Worm (Caenorhabditis elegans) whole organism, mixed stage, embryonic: Measurements from ENCODE around the gene let-765.

ENCODE experiments used
- M03D4.4 ChIP-seq: sonication (generic microtip); optimal IDR thresholded peaks from 2 replicates; lab custom pipeline; 2017; ENCODE audit warnings: mild to moderate bottlenecking, missing genetic modification characterization, missing compliant biosample characterization
- bed-3 ChIP-seq: fragments of 200-800 bp; sonication (Bioruptor generic); optimal IDR thresholded peaks from 3 replicates; lab custom pipeline; 2018; ENCODE audit warnings: mild to moderate bottlenecking, missing genetic modification characterization, moderate library complexity, missing compliant biosample characterization
- blmp-1 ChIP-seq: fragments of 150-350 bp; optimal IDR thresholded peaks from 2 replicates; lab custom pipeline; 2014; ENCODE audit warnings: missing biosample characterization, missing genetic modification characterization
- ceh-39 ChIP-seq: fragments of 150-350 bp; optimal IDR thresholded peaks from 2 replicates; lab custom pipeline; 2014; ENCODE audit warnings: missing biosample characterization, missing genetic modification characterization
- ceh-43 ChIP-seq: fragments of 200-800 bp; sonication (Bioruptor generic); optimal IDR thresholded peaks from 2 replicates; lab custom pipeline; 2018; ENCODE audit warnings: mild to moderate bottlenecking, missing genetic modification characterization, moderate library complexity, missing compliant biosample characterization
- ceh-83 ChIP-seq: fragments of 200-800 bp; sonication (Bioruptor generic); optimal IDR thresholded peaks from 2 replicates; lab custom pipeline; 2018; ENCODE audit warnings: mild to moderate bottlenecking, missing genetic modification characterization, missing compliant biosample characterization
- ces-1 ChIP-seq: fragments of 150-350 bp; optimal IDR thresholded peaks from 2 replicates; lab custom pipeline; 2014; ENCODE audit warnings: missing biosample characterization, missing genetic modification reagents, missing genetic modification characterization
- cnd-1 ChIP-seq: fragments of 200-800 bp; sonication (Bioruptor generic); optimal IDR thresholded peaks from 2 replicates; lab custom pipeline; 2018; ENCODE audit warnings: mild to moderate bottlenecking, missing genetic modification characterization, missing compliant biosample characterization
- elt-1 ChIP-seq: sonication (generic microtip); optimal IDR thresholded peaks from 2 replicates; lab custom pipeline; 2017; ENCODE audit warnings: missing genetic modification characterization, mild to moderate bottlenecking, missing compliant biosample characterization, antibody characterized with exemption, moderate library complexity, borderline replicate concordance; ENCODE audit not compliant: insufficient read depth
- elt-3 ChIP-seq: fragments of 150-350 bp; optimal IDR thresholded peaks from 2 replicates; lab custom pipeline; 2014; ENCODE audit warnings: missing biosample characterization, missing genetic modification characterization
- ham-2 ChIP-seq: fragments of 200-800 bp; sonication (Bioruptor generic); optimal IDR thresholded peaks from 2 replicates; lab custom pipeline; 2018; ENCODE audit warnings: mild to moderate bottlenecking, missing genetic modification characterization, missing compliant biosample characterization
- hlh-1 ChIP-seq: fragments of 150-350 bp; optimal IDR thresholded peaks from 2 replicates; lab custom pipeline; 2014; ENCODE audit warnings: missing biosample characterization, missing genetic modification reagents, missing genetic modification characterization
- lin-13 ChIP-seq: fragments of 150-350 bp; optimal IDR thresholded peaks from 2 replicates; lab custom pipeline; 2014; ENCODE audit warnings: missing biosample characterization, missing genetic modification characterization
- lsy-2 ChIP-seq: fragments of 150-350 bp; optimal IDR thresholded peaks from 2 replicates; lab custom pipeline; 2014; ENCODE audit warnings: missing biosample characterization, missing genetic modification characterization
- mab-5 ChIP-seq: fragments of 150-350 bp; optimal IDR thresholded peaks from 2 replicates; lab custom pipeline; 2014; ENCODE audit warnings: missing biosample characterization, missing genetic modification characterization
- mep-1 ChIP-seq: fragments of 150-350 bp; optimal IDR thresholded peaks from 2 replicates; lab custom pipeline; 2017; ENCODE audit warnings: missing biosample characterization, missing genetic modification reagents, missing genetic modification characterization, inconsistent platforms
- mls-2 ChIP-seq: sonication (generic microtip); optimal IDR thresholded peaks from 2 replicates; lab custom pipeline; 2016; ENCODE audit warnings: mild to moderate bottlenecking, missing genetic modification characterization, moderate library complexity, missing compliant biosample characterization
- nhr-12 ChIP-seq: fragments of 150-350 bp; optimal IDR thresholded peaks from 2 replicates; lab custom pipeline; 2014; ENCODE audit warnings: missing biosample characterization, missing genetic modification characterization
- nhr-237 ChIP-seq: fragments of 150-350 bp; optimal IDR thresholded peaks from 2 replicates; lab custom pipeline; 2014; ENCODE audit warnings: missing biosample characterization, missing genetic modification characterization
- nhr-28 ChIP-seq: fragments of 150-350 bp; optimal IDR thresholded peaks from 2 replicates; lab custom pipeline; 2014; ENCODE audit warnings: missing biosample characterization, missing genetic modification characterization
- nhr-76 ChIP-seq: sonication (generic microtip); optimal IDR thresholded peaks from 2 replicates; lab custom pipeline; 2017; ENCODE audit warnings: missing biosample characterization, missing genetic modification characterization
- pha-4 ChIP-seq: fragments of 150-350 bp; optimal IDR thresholded peaks from 2 replicates; lab custom pipeline; 2018; ENCODE audit warnings: missing biosample characterization, missing genetic modification reagents, missing genetic modification characterization
- sem-2 ChIP-seq: fragments of 200-800 bp; sonication (Bioruptor generic); optimal IDR thresholded peaks from 2 replicates; lab custom pipeline; 2018; ENCODE audit warnings: mild to moderate bottlenecking, missing genetic modification characterization, missing compliant biosample characterization
- snpc-4 ChIP-seq: fragments of 150-350 bp; optimal IDR thresholded peaks from 2 replicates; lab custom pipeline; 2014; ENCODE audit warnings: missing biosample characterization, missing genetic modification characterization
- sptf-1 ChIP-seq: sonication (generic microtip); optimal IDR thresholded peaks from 2 replicates; lab custom pipeline; 2017; ENCODE audit warnings: mild to moderate bottlenecking, missing genetic modification characterization, moderate library complexity, missing compliant biosample characterization
- tbx-8 ChIP-seq: fragments of 200-800 bp; sonication (Bioruptor generic); optimal IDR thresholded peaks from 2 replicates; lab custom pipeline; 2018; ENCODE audit warnings: mild to moderate bottlenecking, missing genetic modification characterization, moderate library complexity, missing compliant biosample characterization
- unc-120 ChIP-seq: sonication (generic microtip); optimal IDR thresholded peaks from 2 replicates; lab custom pipeline; 2017; ENCODE audit warnings: missing genetic modification characterization, missing compliant biosample characterization; ENCODE audit not compliant: poor library complexity, severe bottlenecking
- unc-39 ChIP-seq: fragments of 150-350 bp; optimal IDR thresholded peaks from 2 replicates; lab custom pipeline; 2014; ENCODE audit warnings: missing biosample characterization, missing genetic modification characterization
- unc-62 ChIP-seq: fragments of 150-350 bp; optimal IDR thresholded peaks from 2 replicates; lab custom pipeline; 2014; ENCODE audit warnings: missing biosample characterization, missing genetic modification reagents, missing genetic modification characterization
- zip-8 ChIP-seq: fragments of 150-350 bp; optimal IDR thresholded peaks from 2 replicates; lab custom pipeline; 2014; ENCODE audit warnings: missing biosample characterization, missing genetic modification characterization
- ztf-11 ChIP-seq: fragments of 150-350 bp; optimal IDR thresholded peaks from 2 replicates; lab custom pipeline; 2014; ENCODE audit warnings: missing biosample characterization, missing genetic modification characterization

let-765 gene

ce11 chrIII:6601073-6601472 lies at the start of gene let-765:
let-765 (minus strand) TSS chrIII:6601173.
- TF ChIP-seq mep-1 (tag; lab: Kevin White, UChicago) (no peak), nhr-12 (no peak), snpc-4 (no peak), cnd-1 (tag; lab: Kevin White, UChicago) (no peak), nhr-76 (tag; lab: Kevin White, UChicago) (no peak), blmp-1 (tag; lab: Kevin White, UChicago) (no peak), lsy-2 (no peak), mab-5 (tag; lab: Kevin White, UChicago) (no peak), ztf-11 (tag; lab: Kevin White, UChicago) (no peak), tbx-8 (no peak), unc-120 (tag; lab: Kevin White, UChicago) (no peak), unc-62 (no peak), mls-2 (tag; lab: Kevin White, UChicago) (no peak), zip-8 (tag; lab: Kevin White, UChicago) (no peak), lin-13 (tag; lab: Kevin White, UChicago) (no peak), nhr-237 (tag; lab: Kevin White, UChicago) (no peak), elt-3 (no peak), bed-3 (no peak), ceh-83 (no peak), sem-2 (no peak)
- TF ChIP-seq, all 35 proteins: peak for 0

ce11 chrIII:6647568-6647967 lies 46.6 kb upstream of the let-765 start:
- no peak for TF ChIP-seq elt-1 (tag; lab: Kevin White, UChicago)
- no peak for TF ChIP-seq ceh-43 (GFP tag; lab: Kevin White, UChicago)
- TF ChIP-seq lin-13 (tag; lab: Kevin White, UChicago): no peak
- no peak for TF ChIP-seq mls-2 (tag; lab: Kevin White, UChicago)
- peak; percentile 83 for TF ChIP-seq ces-1 (GFP tag; lab: Kevin White, UChicago)
- TF ChIP-seq snpc-4: no peak
- TF ChIP-seq sptf-1: no peak
- TF ChIP-seq mab-5 (tag; lab: Kevin White, UChicago): no peak

ce11 chrIII:6646898-6647297 lies 45.9 kb upstream of the let-765 start:
- TF ChIP-seq ces-1 (GFP tag; lab: Kevin White, UChicago) (peak; percentile 75), sptf-1 (no peak), nhr-28 (tag; lab: Kevin White, UChicago) (no peak), unc-62 (no peak), pha-4 (tag; lab: Kevin White, UChicago) (no peak), M03D4.4 (no peak), tbx-8 (no peak)

ce11 chrIII:6645305-6645704 lies 44.3 kb upstream of the let-765 start:
- peak; percentile 79 for TF ChIP-seq ces-1 (GFP tag; lab: Kevin White, UChicago)
- no peak for TF ChIP-seq ceh-39 (tag; lab: Kevin White, UChicago)
- no peak for TF ChIP-seq unc-39 (tag; lab: Kevin White, UChicago)
- TF ChIP-seq, all 35 proteins: peak for 1

ce11 chrIII:6639028-6639427 lies 38.1 kb upstream of the let-765 start:
- TF ChIP-seq hlh-1 (tag; lab: Kevin White, UChicago): peak; percentile 75
- no peak for TF ChIP-seq sem-2
- TF ChIP-seq unc-62: peak; percentile 50

ce11 chrIII:6625317-6625716 lies 24.3 kb upstream of the let-765 start:
- no peak for TF ChIP-seq nhr-12
- TF ChIP-seq ceh-39 (tag; lab: Kevin White, UChicago): no peak
- TF ChIP-seq mep-1 (tag; lab: Kevin White, UChicago): peak; percentile 52
- no peak for TF ChIP-seq lin-13 (tag; lab: Kevin White, UChicago)
- no peak for TF ChIP-seq ham-2 (GFP tag; lab: Kevin White, UChicago)
- TF ChIP-seq elt-3: no peak
- TF ChIP-seq sptf-1: no peak
- no peak for TF ChIP-seq bed-3
- TF ChIP-seq lsy-2: peak; percentile 32
